Fruit fly (Drosophila melanogaster) whole organism, embryonic: ENCODE results near the gene CG31922.

Experiments used
- CG13894 ChIP-seq: fragments of 200-800 bp; sonication (Bioruptor generic); optimal IDR thresholded peaks from 3 replicates; lab custom pipeline; 2018; ENCODE audit warnings: missing biosample characterization, mild to moderate bottlenecking, missing genetic modification characterization, moderate library complexity
- CG14441 ChIP-seq: fragments of 200-800 bp; sonication (Bioruptor generic); IDR thresholded peaks from 2 replicates; pipeline ENCODE4 v1.3.6; 2022; ENCODE audit warnings: missing biosample characterization, missing genetic modification characterization
- CG14667 ChIP-seq: fragments of 200-800 bp; sonication (Bioruptor generic); IDR thresholded peaks from 2 replicates; pipeline ENCODE4 v1.3.6; 2022; ENCODE audit warnings: missing biosample characterization, missing genetic modification characterization
- CG42726 ChIP-seq: fragments of 200-800 bp; sonication (Bioruptor generic); IDR thresholded peaks from 2 replicates; pipeline ENCODE4 v1.3.6; 2022; ENCODE audit warnings: missing biosample characterization, missing genetic modification characterization; ENCODE audit not compliant: partially characterized antibody
- CG43689 ChIP-seq: fragments of 200-800 bp; sonication (Bioruptor generic); IDR thresholded peaks from 2 replicates; pipeline ENCODE4 v1.3.6; 2022; ENCODE audit warnings: missing biosample characterization, missing genetic modification characterization
- CG6813 ChIP-seq: fragments of 200-800 bp; sonication (Bioruptor generic); optimal IDR thresholded peaks from 2 replicates; lab custom pipeline; 2017; ENCODE audit warnings: missing biosample characterization, missing genetic modification characterization, mild to moderate bottlenecking, moderate library complexity, missing genetic modification reagents
- D19A ChIP-seq: fragments of 200-800 bp; optimal IDR thresholded peaks from 3 replicates; lab custom pipeline; 2019; ENCODE audit warnings: missing biosample characterization, mild to moderate bottlenecking, missing genetic modification characterization, moderate library complexity
- Deaf1 ChIP-seq: fragments of 200-800 bp; optimal IDR thresholded peaks from 3 replicates; lab custom pipeline; 2019; ENCODE audit warnings: missing biosample characterization, mild to moderate bottlenecking, missing genetic modification characterization, moderate library complexity
- Dref ChIP-seq: fragments of 200-800 bp; sonication (Bioruptor generic); IDR thresholded peaks from 2 replicates; pipeline ENCODE4 v1.3.6; 2022; ENCODE audit warnings: missing biosample characterization, missing genetic modification characterization
- E2f1 ChIP-seq: fragments of 200-800 bp; sonication (Bioruptor generic); IDR thresholded peaks from 2 replicates; pipeline ENCODE4 v1.3.6; 2022; ENCODE audit warnings: missing biosample characterization, missing genetic modification characterization
- ERR ChIP-seq: fragments of 200-800 bp; sonication (Bioruptor generic); optimal IDR thresholded peaks from 2 replicates; lab custom pipeline; 2016; ENCODE audit warnings: missing biosample characterization, missing genetic modification characterization
- Ets65A ChIP-seq: fragments of 200-800 bp; sonication (Bioruptor generic); peaks from one replicate; lab custom pipeline; 2016; ENCODE audit warnings: missing biosample characterization, missing genetic modification characterization
- Fer1 ChIP-seq: fragments of 200-800 bp; sonication (Bioruptor generic); optimal IDR thresholded peaks from 2 replicates; lab custom pipeline; 2017; ENCODE audit warnings: missing biosample characterization, mild to moderate bottlenecking, missing genetic modification characterization
- HHEX ChIP-seq: fragments of 200-800 bp; sonication (Bioruptor generic); optimal IDR thresholded peaks from 3 replicates; lab custom pipeline; 2017; ENCODE audit warnings: missing biosample characterization, mild to moderate bottlenecking, missing genetic modification characterization, missing genetic modification reagents
- Hr3 ChIP-seq: fragments of 200-800 bp; sonication (Bioruptor generic); optimal IDR thresholded peaks from 3 replicates; lab custom pipeline; 2016; ENCODE audit warnings: missing biosample characterization, missing genetic modification characterization
- Lim3 ChIP-seq: fragments of 200-800 bp; sonication (Bioruptor generic); IDR thresholded peaks from 2 replicates; pipeline ENCODE4 v1.3.6; 2022; ENCODE audit warnings: missing biosample characterization, missing genetic modification characterization
- Meics ChIP-seq: fragments of 200-800 bp; sonication (Bioruptor generic); optimal IDR thresholded peaks from 2 replicates; lab custom pipeline; 2017; ENCODE audit warnings: missing biosample characterization, mild to moderate bottlenecking, missing genetic modification characterization
- Mrtf ChIP-seq: fragments of 200-800 bp; sonication (Bioruptor generic); IDR thresholded peaks from 3 replicates; pipeline ENCODE4 v1.3.6; 2022; ENCODE audit warnings: missing biosample characterization, missing genetic modification characterization
- Ptx1 ChIP-seq: fragments of 200-800 bp; sonication (Bioruptor generic); IDR thresholded peaks from 2 replicates; pipeline ENCODE4 v1.3.6; 2022; ENCODE audit warnings: missing biosample characterization, missing genetic modification characterization
- Rx ChIP-seq: fragments of 200-800 bp; sonication (Bioruptor generic); IDR thresholded peaks from 2 replicates; pipeline ENCODE4 v1.3.6; 2022; ENCODE audit warnings: missing biosample characterization, missing genetic modification characterization
- cas ChIP-seq: fragments of 200-800 bp; sonication (Bioruptor generic); IDR thresholded peaks from 2 replicates; pipeline ENCODE4 v1.3.6; 2022; ENCODE audit warnings: missing biosample characterization, missing genetic modification characterization
- chinmo ChIP-seq: fragments of 200-800 bp; sonication (Bioruptor generic); IDR thresholded peaks from 4 replicates; pipeline ENCODE4 v1.3.6; 2022; ENCODE audit warnings: missing biosample characterization, missing genetic modification characterization; ENCODE audit not compliant: partially characterized antibody
- ci ChIP-seq: fragments of 200-800 bp; sonication (Bioruptor generic); IDR thresholded peaks from 3 replicates; pipeline ENCODE4 v1.3.6; 2022; ENCODE audit warnings: missing biosample characterization, missing genetic modification characterization
- eyg ChIP-seq: fragments of 200-800 bp; sonication (Bioruptor generic); optimal IDR thresholded peaks from 3 replicates; lab custom pipeline; 2016; ENCODE audit warnings: missing biosample characterization, missing genetic modification characterization
- gem ChIP-seq: fragments of 200-800 bp; sonication (Bioruptor generic); optimal IDR thresholded peaks from 2 replicates; lab custom pipeline; 2019; ENCODE audit warnings: missing biosample characterization, mild to moderate bottlenecking, missing genetic modification characterization, moderate library complexity
- kah ChIP-seq: fragments of 200-800 bp; sonication (Bioruptor generic); optimal IDR thresholded peaks from 2 replicates; lab custom pipeline; 2018; ENCODE audit warnings: missing biosample characterization, mild to moderate bottlenecking, missing genetic modification characterization
- ken ChIP-seq: fragments of 200-800 bp; sonication (Bioruptor generic); IDR thresholded peaks from 3 replicates; pipeline ENCODE4 v1.3.6; 2022; ENCODE audit warnings: missing biosample characterization, missing genetic modification characterization
- nau ChIP-seq: fragments of 200-800 bp; sonication (Bioruptor generic); optimal IDR thresholded peaks from 3 replicates; lab custom pipeline; 2017; ENCODE audit warnings: missing biosample characterization, mild to moderate bottlenecking, missing genetic modification characterization, missing genetic modification reagents
- odd ChIP-seq: fragments of 200-800 bp; sonication (Bioruptor generic); optimal IDR thresholded peaks from 2 replicates; lab custom pipeline; 2017; ENCODE audit warnings: missing biosample characterization, mild to moderate bottlenecking, missing genetic modification characterization
- onecut ChIP-seq: fragments of 200-800 bp; sonication (Bioruptor generic); IDR thresholded peaks from 2 replicates; pipeline ENCODE4 v1.3.6; 2022; ENCODE audit warnings: missing biosample characterization, missing genetic modification characterization
- pan ChIP-seq, 4 experiments: fragments of >200 bp in 3 of 4; fragments of 200-800 bp in 1 of 4; sonication (Bioruptor generic) in 1 of 4; optimal IDR thresholded peaks in 3 of 4; IDR thresholded peaks in 1 of 4; 2 replicates each; pipeline versions ENCODE4 v1.3.6 to Lab custom; 2017 to 2022; ENCODE audit warnings: missing biosample characterization in 2 of 4, missing genetic modification characterization in 2 of 4, mixed read lengths in 1 of 4
- pho ChIP-seq: fragments of 200-800 bp; sonication (Bioruptor generic); optimal IDR thresholded peaks from 2 replicates; lab custom pipeline; 2016; ENCODE audit warnings: missing biosample characterization, missing genetic modification characterization
- pita ChIP-seq: fragments of 200-800 bp; sonication (Bioruptor generic); optimal IDR thresholded peaks from 2 replicates; lab custom pipeline; 2017; ENCODE audit warnings: missing biosample characterization, mild to moderate bottlenecking, missing genetic modification characterization
- scrt ChIP-seq: fragments of 200-800 bp; sonication (Bioruptor generic); optimal IDR thresholded peaks from 2 replicates; lab custom pipeline; 2018; ENCODE audit warnings: missing biosample characterization, mild to moderate bottlenecking, missing genetic modification characterization, moderate library complexity
- ttk ChIP-seq: fragments of 200-800 bp; sonication (Bioruptor generic); IDR thresholded peaks from 2 replicates; pipeline ENCODE4 v2.1.2; 2022; ENCODE audit warnings: missing biosample characterization, missing genetic modification characterization
- vnd ChIP-seq: fragments of 200-800 bp; sonication (Bioruptor generic); IDR thresholded peaks from 3 replicates; pipeline ENCODE4 v1.3.6; 2022; ENCODE audit warnings: missing biosample characterization, missing genetic modification characterization; ENCODE audit not compliant: partially characterized antibody
- zen2 ChIP-seq: fragments of 200-800 bp; sonication (Bioruptor generic); IDR thresholded peaks from 3 replicates; pipeline ENCODE4 v1.3.6; 2022; ENCODE audit warnings: missing biosample characterization, missing genetic modification characterization; ENCODE audit not compliant: partially characterized antibody

The CG31922 gene

dm6 chr2L:1142730-1143281 lies 27.2 kb upstream of the CG31922 start, which contains the start of gene MFS3 (continued):
- TF ChIP-seq eyg (no peak), pho (GFP tag; lab: Kevin White, UChicago) (no peak), HHEX (GFP tag; lab: Kevin White, UChicago) (peak; percentile 6), E2f1 (no peak), Fer1 (peak; percentile 62), Rx (GFP tag; lab: Robert Waterston, UW) (no peak)

dm6 chr2L:1143286-1143685 lies 26.7 kb upstream of the CG31922 start:
- TF ChIP-seq ci (GFP tag; lab: Robert Waterston, UW) (no peak), pita (GFP tag; lab: Kevin White, UChicago) (no peak), kah (GFP tag; lab: Kevin White, UChicago) (peak; percentile 75), D19A (tag; lab: Kevin White, UChicago) (peak; percentile 43), scrt (GFP tag; lab: Kevin White, UChicago) (peak; percentile 58), onecut (GFP tag; lab: Robert Waterston, UW) (no peak), Lim3 (no peak), odd (GFP tag; lab: Kevin White, UChicago) (no peak), CG14441 (GFP tag; lab: Robert Waterston, UW) (no peak), ttk (GFP tag; lab: Robert Waterston, UW) (no peak), nau (GFP tag; lab: Kevin White, UChicago) (no peak), CG43689 (GFP tag; lab: Robert Waterston, UW) (no peak), ERR (GFP tag; lab: Kevin White, UChicago) (peak; percentile 87), ken (GFP tag; lab: Robert Waterston, UW) (no peak), zen2 (GFP tag; lab: Robert Waterston, UW) (no peak), cas (GFP tag; lab: Robert Waterston, UW) (no peak), HHEX (GFP tag; lab: Kevin White, UChicago) (no peak), Mrtf (GFP tag; lab: Robert Waterston, UW) (no peak), CG13894 (peak; percentile 44), chinmo (GFP tag; lab: Robert Waterston, UW) (no peak), vnd (GFP tag; lab: Robert Waterston, UW) (no peak), Deaf1 (no peak), CG6813 (GFP tag; lab: Kevin White, UChicago) (no peak), gem (tag; lab: Kevin White, UChicago) (no peak), Ets65A (GFP tag; lab: Kevin White, UChicago) (peak; percentile 17), CG42726 (0 out of 2 replicates have a peak, but pooled peaks have one; percentile 3), Ptx1 (no peak), pan (optimal IDR thresholded peaks at IDR 0.05; lab: Kevin White, UChicago) (no peak), pan (GFP tag; optimal IDR thresholded peaks at IDR 0.05 in 1 of 2, IDR thresholded peaks at IDR 0.05 in 1 of 2) (no peak), Hr3 (GFP tag; lab: Kevin White, UChicago) (no peak), Meics (GFP tag; lab: Kevin White, UChicago) (no peak), CG14667 (no peak), Dref (GFP tag; lab: Robert Waterston, UW) (no peak)
